Worm (Caenorhabditis elegans): ENCODE results near the gene T01D1.5.

Gene T01D1.5

ce11 chrII:178993-179392, 9.9 kb downstream of the T01D1.5 start, which contains the start of gene T01D1.4:
Gene T01D1.4 (minus strand): TSS chrII:179093.
- TF ChIP-seq lin-39 (tag; optimal IDR thresholded peaks at IDR 0.05) = no peak
- TF ChIP-seq hmg-11 (tag; optimal IDR thresholded peaks at IDR 0.05) = no peak
- no peak for TF ChIP-seq aly-2 (tag; optimal IDR thresholded peaks at IDR 0.05)
- TF ChIP-seq unc-39 (tag; optimal IDR thresholded peaks at IDR 0.05) = no peak
- no peak for TF ChIP-seq pha-4 (tag; optimal IDR thresholded peaks at IDR 0.05)
- TF ChIP-seq eor-1 (tag; optimal IDR thresholded peaks at IDR 0.05) = no peak
- no peak for TF ChIP-seq ztf-4 (tag; optimal IDR thresholded peaks at IDR 0.05)
- TF ChIP-seq nfya-1 (tag; optimal IDR thresholded peaks at IDR 0.05; ENCODE audit: insufficient read depth) = no peak
- TF ChIP-seq egl-5 (tag; optimal IDR thresholded peaks at IDR 0.05) = no peak
- TF ChIP-seq nhr-76 (tag; optimal IDR thresholded peaks at IDR 0.05) = no peak
- no peak for TF ChIP-seq elt-2 (tag; optimal IDR thresholded peaks at IDR 0.05)
- TF ChIP-seq R02D3.7 (tag; optimal IDR thresholded peaks at IDR 0.05) = no peak
- no peak for TF ChIP-seq nhr-77 (tag; optimal IDR thresholded peaks at IDR 0.05)
- TF ChIP-seq unc-62 (GFP tag; optimal IDR thresholded peaks at IDR 0.05) = no peak
- TF ChIP-seq ama-1 (optimal IDR thresholded peaks at IDR 0.05) = no peak
- no peak for TF ChIP-seq mdl-1 (tag; optimal IDR thresholded peaks at IDR 0.05)
- no peak for TF ChIP-seq ceh-9 (tag; optimal IDR thresholded peaks at IDR 0.05)
- no peak for TF ChIP-seq skn-1 (tag; optimal IDR thresholded peaks at IDR 0.05)
- TF ChIP-seq nhr-11 (tag; optimal IDR thresholded peaks at IDR 0.05) = no peak
- no peak for TF ChIP-seq nhr-28 (tag; optimal IDR thresholded peaks at IDR 0.05)

ce11 chrII:178146-178545, 10.7 kb downstream of the T01D1.5 start:
- TF ChIP-seq lin-39 (tag; optimal IDR thresholded peaks at IDR 0.05) (no peak), hmg-11 (tag; optimal IDR thresholded peaks at IDR 0.05) (no peak), nhr-25 (tag; optimal IDR thresholded peaks at IDR 0.05) (peak; percentile 64), elt-1 (tag; optimal IDR thresholded peaks at IDR 0.05) (peak; percentile 33), R02D3.7 (tag; optimal IDR thresholded peaks at IDR 0.05) (no peak), ZK546.5 (tag; optimal IDR thresholded peaks at IDR 0.05) (no peak)

ce11 chrII:176622-177021, 12.2 kb downstream of the T01D1.5 start:
- TF ChIP-seq ceh-9 (tag; optimal IDR thresholded peaks at IDR 0.05) = no peak
- no peak for TF ChIP-seq skn-1 (tag; optimal IDR thresholded peaks at IDR 0.05)
- TF ChIP-seq zag-1 (tag; optimal IDR thresholded peaks at IDR 0.05) = no peak
- no peak for TF ChIP-seq nhr-28 (tag; optimal IDR thresholded peaks at IDR 0.05)
- no peak for TF ChIP-seq nhr-237 (tag; optimal IDR thresholded peaks at IDR 0.05)
- TF ChIP-seq ZK546.5 (tag; optimal IDR thresholded peaks at IDR 0.05) = no peak
- no peak for TF ChIP-seq fos-1 (tag; optimal IDR thresholded peaks at IDR 0.05)
- no peak for TF ChIP-seq mml-1 (tag; optimal IDR thresholded peaks at IDR 0.05)
- TF ChIP-seq nhr-67 (tag; optimal IDR thresholded peaks at IDR 0.05) = no peak
- no peak for TF ChIP-seq daf-12 (tag; optimal IDR thresholded peaks at IDR 0.05)
- no peak for TF ChIP-seq fkh-10 (GFP tag; optimal IDR thresholded peaks at IDR 0.05)
- TF ChIP-seq hmg-11 (tag; optimal IDR thresholded peaks at IDR 0.05) = no peak
- no peak for TF ChIP-seq ztf-4 (tag; optimal IDR thresholded peaks at IDR 0.05)
- no peak for TF ChIP-seq elt-2 (tag; optimal IDR thresholded peaks at IDR 0.05)
- TF ChIP-seq unc-39 (tag; optimal IDR thresholded peaks at IDR 0.05) = no peak
- no peak for TF ChIP-seq ceh-28 (tag; optimal IDR thresholded peaks at IDR 0.05)
- TF ChIP-seq ceh-82 (tag; optimal IDR thresholded peaks at IDR 0.05) = no peak
- no peak for TF ChIP-seq unc-62 (GFP tag; optimal IDR thresholded peaks at IDR 0.05)

- TF ChIP-seq elt-1 (tag; optimal IDR thresholded peaks at IDR 0.05) (no peak), egl-5 (tag; optimal IDR thresholded peaks at IDR 0.05) (no peak), nhr-77 (tag; optimal IDR thresholded peaks at IDR 0.05) (no peak), ama-1 (optimal IDR thresholded peaks at IDR 0.05) (no peak), eor-1 (tag; optimal IDR thresholded peaks at IDR 0.05) (no peak), tbx-2 (tag; optimal IDR thresholded peaks at IDR 0.05) (no peak), nhr-23 (tag; optimal IDR thresholded peaks at IDR 0.05) (no peak), ceh-28 (tag; optimal IDR thresholded peaks at IDR 0.05) (no peak), ceh-82 (tag; optimal IDR thresholded peaks at IDR 0.05) (no peak), ztf-11 (tag; optimal IDR thresholded peaks at IDR 0.05) (no peak), ztf-4 (tag; optimal IDR thresholded peaks at IDR 0.05) (no peak), skn-1 (tag; optimal IDR thresholded peaks at IDR 0.05) (no peak)
Observed at ce11 chrII:175868-176267, 13.0 kb downstream of the T01D1.5 start, which contains the start of gene T01D1.3. Gene T01D1.3 (minus strand): TSS chrII:175968.

ce11 chrII:173679-174078, 15.2 kb downstream of the T01D1.5 start, which contains the start of gene T01D1.7:
Gene T01D1.7 (minus strand): TSS chrII:173779.
- TF ChIP-seq snpc-4 (tag; optimal IDR thresholded peaks at IDR 0.05) (no peak), nhr-23 (tag; optimal IDR thresholded peaks at IDR 0.05) (no peak), egl-5 (tag; optimal IDR thresholded peaks at IDR 0.05) (no peak), egl-27 (tag; optimal IDR thresholded peaks at IDR 0.05) (no peak), nhr-77 (tag; optimal IDR thresholded peaks at IDR 0.05) (no peak), ama-1 (optimal IDR thresholded peaks at IDR 0.05) (no peak), hmg-11 (tag; optimal IDR thresholded peaks at IDR 0.05) (no peak), ceh-16 (tag; optimal IDR thresholded peaks at IDR 0.05) (no peak), ztf-4 (tag; optimal IDR thresholded peaks at IDR 0.05) (no peak), nhr-76 (tag; optimal IDR thresholded peaks at IDR 0.05) (no peak), aly-2 (tag; optimal IDR thresholded peaks at IDR 0.05) (no peak), mdl-1 (tag; optimal IDR thresholded peaks at IDR 0.05) (no peak), eor-1 (tag; optimal IDR thresholded peaks at IDR 0.05) (no peak), nfya-1 (tag; optimal IDR thresholded peaks at IDR 0.05; ENCODE audit: insufficient read depth) (no peak), sea-2 (GFP tag; optimal IDR thresholded peaks at IDR 0.05) (no peak), lsy-12 (tag; optimal IDR thresholded peaks at IDR 0.05) (no peak), nhr-25 (tag; optimal IDR thresholded peaks at IDR 0.05) (no peak), ZK546.5 (tag; optimal IDR thresholded peaks at IDR 0.05) (no peak), zag-1 (tag; optimal IDR thresholded peaks at IDR 0.05) (no peak), unc-62 (GFP tag; optimal IDR thresholded peaks at IDR 0.05) (no peak)

Data from whole organism, L3 larva.